Worm (Caenorhabditis elegans) whole organism, L1 larva: Measurements from ENCODE around the gene sra-1.

Source experiments
- aha-1 ChIP-seq: fragments of 150-350 bp; optimal IDR thresholded peaks from 2 replicates; lab custom pipeline; 2014; ENCODE audit warnings: missing biosample characterization, missing genetic modification characterization
- ceh-82 ChIP-seq, 3 experiments: fragments of 150-350 bp in 1 of 3; sonication (generic microtip) in 2 of 3; optimal IDR thresholded peaks; 2 replicates each; lab custom pipeline; 2014 to 2017; ENCODE audit warnings: missing biosample characterization in 3 of 3, missing genetic modification characterization in 3 of 3
- efl-3 ChIP-seq: fragments of 200-800 bp; sonication (Bioruptor generic); optimal IDR thresholded peaks from 2 replicates; lab custom pipeline; 2018; ENCODE audit warnings: mild to moderate bottlenecking, missing genetic modification characterization, missing compliant biosample characterization
- egl-27 ChIP-seq, 2 experiments: fragments of 150-350 bp in 1 of 2; sonication (generic microtip); optimal IDR thresholded peaks; 3 replicates each; lab custom pipeline; 2017 to 2018; ENCODE audit warnings: missing biosample characterization in 2 of 2, missing genetic modification characterization in 2 of 2, missing genetic modification reagents in 2 of 2
- jun-1 ChIP-seq: fragments of 150-350 bp; optimal IDR thresholded peaks from 2 replicates; lab custom pipeline; 2014; ENCODE audit warnings: missing biosample characterization, missing genetic modification reagents, missing genetic modification characterization
- lin-39 ChIP-seq: fragments of 150-350 bp; optimal IDR thresholded peaks from 2 replicates; lab custom pipeline; 2014; ENCODE audit warnings: missing biosample characterization, missing genetic modification reagents, missing genetic modification characterization
- nhr-76 ChIP-seq: sonication (generic microtip); optimal IDR thresholded peaks from 2 replicates; lab custom pipeline; 2017; ENCODE audit warnings: missing biosample characterization, missing genetic modification characterization
- tlp-1 ChIP-seq: fragments of 150-350 bp; optimal IDR thresholded peaks from 2 replicates; lab custom pipeline; 2014; ENCODE audit warnings: missing biosample characterization, missing genetic modification characterization
- zag-1 ChIP-seq: fragments of 150-350 bp; optimal IDR thresholded peaks from 2 replicates; lab custom pipeline; 2014; ENCODE audit warnings: missing biosample characterization, missing genetic modification characterization

- TF ChIP-seq jun-1 (no peak), zag-1 (tag; lab: Kevin White, UChicago) (no peak), egl-27 (tag; optimal IDR thresholded peaks at IDR 0.05; lab: Kevin White, UChicago) (no peak), lin-39 (tag; lab: Kevin White, UChicago) (no peak), aha-1 (no peak), tlp-1 (no peak), ceh-82 (tag; optimal IDR thresholded peaks at IDR 0.05; lab: Kevin White, UChicago) (no peak), nhr-76 (tag; lab: Kevin White, UChicago) (no peak), efl-3 (GFP tag; lab: Kevin White, UChicago) (no peak)
Measured at ce11 chrII:9556582-9556981, 35.1 kb upstream of the sra-1 start.
